Worm (Caenorhabditis elegans) whole organism, early embryonic: ENCODE measurements around the gene F38G1.3.

ENCODE experiments used
- F13C5.2 ChIP-seq: sonication (generic microtip); optimal IDR thresholded peaks from 2 replicates; lab custom pipeline; 2017; ENCODE audit warnings: mild to moderate bottlenecking, missing genetic modification characterization, inconsistent platforms, missing compliant biosample characterization
- ama-1 ChIP-seq: fragments of 150-350 bp; optimal IDR thresholded peaks from 2 replicates; lab custom pipeline; 2014
- ceh-13 ChIP-seq: fragments of 200-800 bp; sonication (Bioruptor generic); optimal IDR thresholded peaks from 2 replicates; lab custom pipeline; 2018; ENCODE audit warnings: mild to moderate bottlenecking, missing genetic modification characterization, missing compliant biosample characterization
- hmg-4 ChIP-seq: fragments of 200-800 bp; sonication (Bioruptor generic); optimal IDR thresholded peaks from 2 replicates; lab custom pipeline; 2018; ENCODE audit warnings: mild to moderate bottlenecking, missing genetic modification characterization, missing compliant biosample characterization
- sea-1 ChIP-seq: fragments of 200-800 bp; sonication (Bioruptor generic); conservative IDR thresholded peaks from 2 replicates; pipeline ENCODE4 v1.3.6; 2022; ENCODE audit warnings: missing genetic modification characterization, missing compliant biosample characterization
- tbx-11 ChIP-seq: fragments of 200-800 bp; sonication (Bioruptor generic); IDR thresholded peaks from 2 replicates; pipeline ENCODE4 v1.3.6; 2022; ENCODE audit warnings: missing genetic modification characterization, missing compliant biosample characterization
- tra-4 ChIP-seq: sonication (generic microtip); optimal IDR thresholded peaks from 2 replicates; lab custom pipeline; 2017; ENCODE audit warnings: missing genetic modification characterization, missing compliant biosample characterization

DNA sequence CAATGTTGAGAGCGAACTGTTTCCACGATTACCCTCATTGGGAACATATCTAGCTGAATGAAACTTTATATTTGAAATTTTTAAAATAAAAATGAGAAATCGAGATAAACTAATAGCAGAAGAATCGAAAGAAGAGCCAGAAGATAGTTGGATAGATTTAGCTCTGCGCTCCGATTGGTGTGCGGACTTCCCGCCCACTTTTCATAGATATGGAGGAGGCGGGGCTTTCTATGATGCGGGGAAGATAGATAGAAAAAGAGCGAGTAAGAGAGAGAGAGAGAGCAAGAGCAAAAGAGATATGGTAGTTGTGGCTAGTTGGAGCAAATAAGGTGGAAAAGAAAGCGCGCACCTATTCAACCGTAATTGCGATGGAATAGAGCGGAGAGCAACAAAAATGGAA lies 42.6 kb upstream of the F38G1.3 start, which contains the start of gene dve-1:
- TF ChIP-seq hmg-4 (GFP tag; lab: Kevin White, UChicago) (no peak), sea-1 (GFP tag; lab: Robert Waterston, UW) (no peak), F13C5.2 (no peak), ama-1 (no peak), ceh-13 (GFP tag; lab: Kevin White, UChicago) (no peak), tra-4 (tag; lab: Kevin White, UChicago) (no peak), tbx-11 (no peak)
